Fruit fly (Drosophila melanogaster) S2 (cell line): Measurements from ENCODE around the gene CG18262.

Source experiments
- CG8478 ChIP-seq: fragments of >200 bp; optimal IDR thresholded peaks from 2 replicates; lab custom pipeline; 2018
- CTCF ChIP-seq, 2 experiments: fragments of >200 bp; optimal IDR thresholded peaks; 2 replicates each; lab custom pipeline; 2018

CG18262 gene

DNA sequence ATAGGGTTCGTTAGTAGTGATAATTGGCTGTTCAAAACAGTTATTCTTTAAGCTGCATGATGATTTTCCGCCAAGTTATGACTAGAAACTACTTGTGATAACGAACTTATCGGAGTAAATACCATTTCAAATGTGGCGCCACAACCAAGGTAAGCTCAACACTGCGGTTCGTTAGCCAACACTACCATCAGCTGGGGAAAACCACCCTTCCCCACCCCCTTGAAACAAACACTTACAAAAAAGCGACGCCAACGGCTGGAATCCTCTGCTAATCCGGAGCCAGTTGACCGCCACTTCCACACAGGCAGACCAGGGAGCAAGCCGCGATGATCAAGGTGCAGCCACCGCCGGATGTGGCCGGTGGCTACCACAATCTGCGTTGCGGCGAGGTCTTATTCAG is at the start of gene CG18262:
Gene CG18262 (plus strand): TSS at position 231 of the 400 bp plus-strand sequence.
- TF ChIP-seq CTCF (optimal IDR thresholded peaks at IDR 0.05; lab: Kevin White, UChicago): no peak

DNA sequence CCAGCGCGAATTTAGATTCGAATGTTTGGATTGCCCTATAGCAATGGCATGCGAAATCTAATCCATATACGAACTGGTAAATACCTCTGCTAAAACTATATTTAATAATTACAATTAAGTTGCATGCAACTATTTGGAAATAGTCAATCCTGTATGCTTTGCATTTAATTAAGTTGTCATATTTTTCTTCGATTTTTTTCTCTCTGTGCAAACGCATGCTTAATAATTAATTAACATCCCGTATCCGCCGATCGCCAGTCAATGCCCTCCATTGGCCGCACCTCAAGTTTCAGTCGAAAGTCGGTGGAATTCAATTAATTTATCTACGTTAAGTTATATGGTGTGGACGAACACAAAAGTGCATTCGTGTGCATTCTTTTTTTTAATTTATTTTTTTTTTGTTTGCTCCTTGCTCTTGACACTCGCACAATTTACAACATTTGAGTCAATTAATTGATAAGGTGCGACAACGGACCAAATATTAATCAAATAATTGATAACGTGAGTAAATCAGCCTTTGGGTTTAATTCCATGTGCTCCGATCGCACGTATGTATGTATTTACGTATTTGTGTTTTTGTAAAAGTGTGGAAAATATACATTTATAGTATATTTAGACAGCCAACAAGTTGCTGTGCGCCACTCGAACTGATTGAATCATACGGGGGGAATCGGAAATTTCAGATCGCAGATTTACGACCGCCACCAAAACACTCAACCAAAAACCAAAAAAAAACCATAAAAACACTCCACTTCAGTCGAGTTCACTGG is 46.3 kb upstream of the CG18262 start:
- TF ChIP-seq CTCF (optimal IDR thresholded peaks at IDR 0.05; lab: Kevin White, UChicago) (no peak), CG8478 (lab: Kevin White, UChicago) (no peak)

DNA sequence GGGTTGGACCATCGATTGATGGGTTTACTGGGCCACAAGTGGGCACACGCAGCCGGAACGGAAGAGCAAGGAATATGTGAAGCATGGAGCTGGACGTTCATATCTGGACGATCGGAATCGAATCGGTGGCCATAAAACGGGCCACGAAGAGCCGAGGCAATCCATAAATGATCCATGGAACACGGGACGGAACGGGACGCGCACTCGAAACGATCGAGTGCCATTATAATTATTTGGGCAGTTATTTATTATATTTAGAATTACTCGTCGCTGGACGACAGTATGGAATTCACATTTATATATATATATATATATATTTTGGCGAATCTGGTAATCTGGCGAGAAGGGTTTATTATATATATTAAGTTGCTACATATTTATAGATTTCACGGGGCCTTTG is 44.8 kb upstream of the CG18262 start:
- TF ChIP-seq CTCF (optimal IDR thresholded peaks at IDR 0.05; lab: Kevin White, UChicago): no peak
- TF ChIP-seq CG8478 (lab: Kevin White, UChicago): no peak

DNA sequence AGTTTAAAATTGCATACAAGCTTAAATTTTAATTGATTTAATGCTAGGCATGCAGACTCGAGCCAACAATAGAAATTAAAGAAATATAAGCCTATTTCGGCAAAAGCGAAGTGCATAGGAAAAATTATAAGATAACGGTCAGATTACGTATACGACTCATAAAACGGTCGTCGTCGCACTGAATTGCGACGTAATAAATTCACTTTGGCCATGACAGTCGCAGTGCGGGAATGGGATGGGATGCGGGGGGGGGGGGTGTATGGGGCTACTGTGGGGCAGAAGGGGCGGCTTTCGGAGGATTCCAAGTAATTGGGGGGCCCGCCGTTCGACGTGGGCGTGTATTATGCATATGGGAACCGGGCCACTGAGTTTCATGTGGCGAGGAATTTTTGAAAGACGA is 41.8 kb upstream of the CG18262 start:
- no peak for TF ChIP-seq CTCF (optimal IDR thresholded peaks at IDR 0.05; lab: Kevin White, UChicago)

DNA sequence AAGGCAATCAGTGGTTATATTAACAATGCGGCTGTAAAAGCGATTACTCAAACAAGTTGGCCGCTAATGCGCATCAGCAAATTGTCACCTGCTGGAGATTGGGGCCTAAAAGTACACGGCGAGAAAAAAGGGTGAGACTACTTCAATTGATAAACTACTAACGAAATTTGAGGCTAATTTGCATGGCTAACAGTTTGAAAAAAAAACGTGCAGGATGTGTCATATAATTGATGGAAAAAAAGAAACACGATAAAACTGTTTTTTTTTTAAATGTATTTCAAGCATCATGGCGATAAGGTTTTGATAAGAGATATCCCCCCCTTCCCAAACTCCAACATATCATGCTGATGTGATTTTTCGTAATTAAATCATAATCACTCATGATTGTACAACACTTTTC is 40.0 kb upstream of the CG18262 start:
- TF ChIP-seq CG8478 (lab: Kevin White, UChicago) (no peak), CTCF (optimal IDR thresholded peaks at IDR 0.05; lab: Kevin White, UChicago) (no peak)

DNA sequence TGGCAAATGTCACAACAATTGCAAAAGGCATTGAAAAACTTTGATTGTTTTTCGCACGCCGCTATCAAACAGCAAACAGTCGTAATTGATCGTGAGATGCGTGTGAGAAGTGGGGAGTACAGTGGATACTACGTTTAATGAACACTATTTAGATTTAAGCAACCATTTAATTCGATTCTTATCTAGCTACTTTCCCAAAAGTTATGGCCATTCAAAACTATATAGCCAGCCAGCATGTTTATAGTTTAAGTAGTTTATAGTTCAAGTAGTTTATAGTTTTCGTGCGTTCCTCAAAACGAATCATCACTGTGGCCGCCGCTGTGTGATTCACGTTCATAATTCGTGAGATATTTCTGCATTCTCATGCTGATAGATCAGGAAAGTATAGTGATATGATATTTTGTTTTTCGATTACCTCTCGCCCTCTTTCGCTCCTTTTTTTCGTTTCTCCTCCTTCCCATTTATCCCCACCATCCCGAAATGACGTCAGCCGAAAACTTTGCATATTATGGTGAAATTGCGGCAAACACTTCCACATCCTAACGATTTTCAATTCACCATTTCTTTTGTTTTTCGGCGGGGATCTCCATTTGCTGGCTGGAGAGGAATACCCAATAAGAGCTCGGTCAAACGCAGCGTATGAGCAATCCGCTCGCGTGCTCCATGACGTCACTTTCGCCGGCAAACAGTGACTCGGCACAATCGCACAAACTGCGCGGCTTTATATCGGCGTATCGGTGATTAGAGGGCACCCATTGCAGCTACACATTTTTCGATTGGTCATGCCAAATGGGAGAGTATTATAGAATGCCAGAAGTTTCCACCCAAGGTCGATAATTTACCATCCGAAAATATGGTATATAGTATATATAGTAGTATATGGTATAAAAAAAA is 39.1 kb upstream of the CG18262 start:
- TF ChIP-seq CG8478 (lab: Kevin White, UChicago) (no peak), CTCF (optimal IDR thresholded peaks at IDR 0.05; lab: Kevin White, UChicago) (no peak)

DNA sequence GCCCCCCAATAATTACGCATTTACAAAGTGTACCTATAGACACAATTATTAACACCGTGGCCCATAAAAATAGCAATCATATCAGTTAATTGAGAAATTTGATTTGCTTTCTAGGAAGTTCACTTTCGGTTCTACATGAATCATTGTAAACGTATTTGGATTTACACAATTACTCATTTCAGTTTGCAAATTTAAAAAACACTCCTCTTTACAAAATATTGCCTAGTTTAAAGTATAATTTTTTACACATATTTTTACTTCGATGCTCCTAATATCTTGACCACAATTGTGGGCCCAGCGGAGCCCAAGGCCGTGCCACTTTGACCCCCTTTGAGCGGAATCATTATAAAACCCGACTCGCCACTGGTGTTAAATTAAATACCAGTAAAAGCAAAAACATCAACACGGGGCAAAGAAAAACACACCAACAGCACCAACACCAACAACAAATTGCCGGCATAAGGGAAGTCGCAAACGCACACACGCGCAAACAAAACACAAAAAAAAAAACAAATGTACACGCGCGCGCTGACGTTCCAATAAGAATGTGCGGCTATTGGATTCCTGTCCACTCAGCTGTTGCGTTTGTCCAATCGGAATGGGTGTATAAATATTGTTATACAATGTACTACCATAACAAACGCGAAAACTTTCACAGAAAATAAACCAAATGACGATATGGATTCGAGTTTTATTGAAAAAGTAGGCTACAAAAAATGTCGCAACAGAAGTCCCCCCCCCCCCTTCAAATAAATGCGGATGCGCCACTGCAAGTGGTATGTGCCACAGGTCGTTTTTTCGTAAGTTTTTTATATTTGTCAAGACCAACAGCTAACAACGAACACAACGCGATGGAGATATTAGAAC is 38.0 kb upstream of the CG18262 start:
- TF ChIP-seq CG8478 (lab: Kevin White, UChicago) (no peak), CTCF (optimal IDR thresholded peaks at IDR 0.05; lab: Kevin White, UChicago) (no peak)

DNA sequence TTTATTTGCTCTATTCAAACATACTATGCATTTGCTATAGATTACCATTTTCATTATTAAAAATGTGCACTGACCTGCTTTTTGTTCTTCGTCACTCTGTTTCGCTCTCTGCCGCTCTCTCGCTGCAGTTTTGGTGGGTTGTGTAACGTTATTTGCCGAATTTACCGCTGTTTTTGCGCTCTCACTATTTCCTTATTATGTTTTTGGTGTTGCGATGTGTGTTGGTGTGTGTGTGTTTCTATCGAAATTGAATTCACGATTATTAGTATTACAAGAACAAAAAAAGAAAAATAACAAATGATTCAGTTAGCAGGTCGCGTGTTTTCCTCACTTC is 37.4 kb upstream of the CG18262 start:
- TF ChIP-seq CG8478 (lab: Kevin White, UChicago): no peak
- TF ChIP-seq CTCF (optimal IDR thresholded peaks at IDR 0.05; lab: Kevin White, UChicago): no peak

DNA sequence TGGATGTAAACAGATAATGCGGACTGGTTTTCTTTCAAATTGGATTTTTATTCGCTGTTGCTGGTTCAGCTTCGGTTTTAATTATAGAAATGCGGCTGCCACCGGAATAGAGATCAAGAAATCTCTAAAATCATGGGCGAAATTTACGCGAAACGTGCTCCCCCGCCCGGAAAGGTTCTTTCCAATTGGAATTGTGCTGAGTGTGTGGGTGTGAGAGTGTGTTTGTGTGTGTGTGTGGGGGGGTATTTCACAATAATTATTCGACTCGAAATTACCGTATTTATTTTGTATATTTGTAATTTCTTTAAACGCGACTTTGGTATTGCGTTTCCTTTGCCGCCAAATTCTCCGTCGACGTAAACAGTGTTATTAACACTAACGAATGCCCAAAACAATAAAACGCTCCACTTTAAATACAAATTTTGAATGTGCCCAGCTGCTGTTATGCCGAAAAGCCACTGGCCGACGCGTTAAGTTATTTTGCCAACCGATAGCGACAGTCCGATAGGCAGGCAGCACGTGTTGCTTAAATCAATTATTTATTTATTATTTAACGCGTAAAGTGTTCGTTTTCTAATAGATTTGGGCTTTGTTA is 36.9 kb upstream of the CG18262 start, which contains the start of gene Gclc:
Gene Gclc (minus strand): TSS at position 431 of the 595 bp plus-strand sequence.
- TF ChIP-seq CG8478 (lab: Kevin White, UChicago) (no peak), CTCF (optimal IDR thresholded peaks at IDR 0.05; lab: Kevin White, UChicago) (no peak)

DNA sequence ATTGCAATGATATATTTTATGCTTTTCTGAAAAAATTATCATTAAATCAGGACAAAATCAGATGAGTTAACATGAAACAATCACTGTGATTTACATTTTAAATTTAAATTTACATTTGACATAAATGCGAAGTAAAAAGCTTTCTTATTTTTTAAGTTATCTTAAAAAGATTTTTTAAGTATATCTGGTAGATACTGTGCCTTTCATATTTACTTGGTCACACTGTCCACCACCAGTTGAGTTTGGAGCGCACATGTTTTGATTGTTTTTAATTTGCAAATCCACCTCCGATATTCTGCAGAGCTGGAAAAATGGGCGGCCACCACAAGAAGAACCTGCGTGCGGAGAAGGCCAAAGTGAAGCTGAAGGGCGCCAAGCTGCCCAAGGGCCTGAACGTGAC is 35.9 kb upstream of the CG18262 start, which contains the start of gene CG1575:
Gene CG1575 (plus strand): TSS at position 200 of the 400 bp plus-strand sequence.
- TF ChIP-seq CG8478 (lab: Kevin White, UChicago): no peak
- TF ChIP-seq CTCF (optimal IDR thresholded peaks at IDR 0.05; lab: Kevin White, UChicago): no peak

DNA sequence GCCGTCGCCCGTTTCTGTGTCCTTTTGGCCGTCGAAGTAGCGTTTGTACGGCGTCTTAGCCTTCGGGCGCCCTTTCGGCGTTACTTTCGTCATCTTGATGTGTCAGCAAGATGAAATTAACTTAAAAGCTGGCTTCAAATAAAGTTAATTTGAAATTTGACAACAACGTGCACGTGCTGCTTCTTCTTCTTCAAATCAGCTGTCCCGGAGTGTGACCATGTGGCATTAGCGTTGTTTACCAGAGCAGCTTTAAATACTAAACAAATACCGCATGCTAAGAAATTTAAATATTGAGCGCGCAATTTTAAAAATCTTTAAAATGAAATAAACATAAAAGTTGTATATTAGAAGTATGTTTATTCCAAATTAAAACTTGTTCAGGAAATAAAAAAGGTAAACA is 31.8 kb upstream of the CG18262 start, which contains the start of gene CG2260:
Gene CG2260 (minus strand): TSS at position 209 of the 400 bp plus-strand sequence.
- TF ChIP-seq CTCF (optimal IDR thresholded peaks at IDR 0.05; lab: Kevin White, UChicago) (no peak), CG8478 (lab: Kevin White, UChicago) (no peak)

DNA sequence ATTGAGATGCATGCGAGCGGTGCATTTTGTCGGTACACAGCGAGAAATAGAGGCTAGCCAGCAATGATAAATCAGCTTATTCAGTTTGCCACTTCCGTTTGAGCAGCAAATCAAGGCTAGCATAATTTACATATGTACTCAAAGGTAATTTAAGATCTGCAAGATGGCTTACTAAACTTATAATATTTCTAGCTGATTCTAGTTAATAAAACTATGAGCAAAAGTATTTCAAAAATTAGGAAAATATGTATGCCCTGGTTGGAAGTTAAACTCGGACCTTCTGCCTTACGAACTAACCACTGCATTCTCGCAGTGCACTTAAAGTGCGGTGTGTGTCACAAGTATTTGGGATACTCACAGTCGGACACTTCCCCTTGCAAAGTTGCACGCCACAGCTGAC is 29.9 kb upstream of the CG18262 start:
- TF ChIP-seq CTCF (optimal IDR thresholded peaks at IDR 0.05; lab: Kevin White, UChicago) (no peak), CG8478 (lab: Kevin White, UChicago) (no peak)

DNA sequence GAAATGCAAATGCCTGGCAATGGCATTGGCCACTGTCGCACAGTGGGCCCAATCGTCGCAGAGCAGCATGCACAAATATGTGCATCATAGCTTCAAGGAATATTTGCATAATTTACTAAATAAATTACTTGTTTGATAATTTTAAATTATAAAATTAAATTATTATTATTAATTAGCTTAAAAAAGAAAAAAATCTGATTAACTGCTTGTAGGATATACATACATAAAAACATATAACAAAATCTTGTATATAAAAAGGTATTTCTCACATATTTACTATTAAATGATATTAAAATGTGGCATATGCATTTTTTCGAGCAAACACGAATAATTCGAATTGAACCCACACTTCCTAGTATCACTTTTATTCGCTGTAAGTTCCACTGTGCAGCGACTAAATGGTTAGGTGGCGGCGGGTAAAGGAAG is 27.5 kb upstream of the CG18262 start:
- TF ChIP-seq CG8478 (lab: Kevin White, UChicago) (no peak), CTCF (optimal IDR thresholded peaks at IDR 0.05; lab: Kevin White, UChicago) (no peak)

DNA sequence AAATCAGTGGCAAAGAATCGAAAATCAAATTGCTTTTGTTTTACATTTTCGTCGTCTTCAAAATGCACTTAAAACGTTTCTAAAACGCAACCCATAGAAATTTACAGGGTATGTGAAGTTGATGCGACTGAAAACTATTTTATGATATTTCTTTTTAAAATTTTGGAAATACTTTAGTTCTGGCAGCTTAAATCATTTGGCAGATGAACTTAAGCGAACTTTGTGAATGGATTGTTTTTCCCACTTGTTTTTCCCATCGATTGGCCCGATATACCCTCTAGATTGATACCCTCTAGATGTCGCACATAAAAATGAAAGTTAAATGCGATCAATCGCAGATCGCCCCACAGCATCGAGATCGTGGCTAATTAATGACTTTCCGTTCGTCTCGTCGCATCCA is 26.6 kb upstream of the CG18262 start:
- TF ChIP-seq CG8478 (lab: Kevin White, UChicago): no peak
- TF ChIP-seq CTCF (optimal IDR thresholded peaks at IDR 0.05; lab: Kevin White, UChicago): no peak
